Worm (Caenorhabditis elegans): ENCODE measurements around the gene Y62F5A.10.

The Y62F5A.10 gene

ce11 chrII:11547254-11547687 lies 25.9 kb downstream of the Y62F5A.10 start, which contains the start of gene F54D5.7 (continued):
- TF ChIP-seq dve-1 (tag; optimal IDR thresholded peaks at IDR 0.05; ENCODE audit: insufficient read depth) (peak; percentile 77), snpc-1.2 (GFP tag; IDR thresholded peaks at IDR 0.05) (peak; percentile 81), aly-2 (tag; optimal IDR thresholded peaks at IDR 0.05) (peak; percentile 85), ceh-28 (tag; optimal IDR thresholded peaks at IDR 0.05) (peak; percentile 34), hmg-1.1 (GFP tag; IDR thresholded peaks at IDR 0.05) (peak; percentile 49; the same call in 1 of the 2 replicates), dmd-6 (GFP tag; IDR thresholded peaks at IDR 0.05) (peak; percentile 55), ceh-32 (tag; optimal IDR thresholded peaks at IDR 0.05; ENCODE audit: poor library complexity) (no peak), nhr-28 (tag; optimal IDR thresholded peaks at IDR 0.05) (peak; percentile 47), zip-2 (tag; optimal IDR thresholded peaks at IDR 0.05) (peak; percentile 33), vab-7 (GFP tag; IDR thresholded peaks at IDR 0.05) (no peak), lim-7 (GFP tag; IDR thresholded peaks at IDR 0.05) (peak; percentile 77), pqm-1 (tag; optimal IDR thresholded peaks at IDR 0.05) (peak; percentile 2), gei-8 (GFP tag; optimal IDR thresholded peaks at IDR 0.05) (peak; percentile 12), pha-4 (GFP tag; IDR thresholded peaks at IDR 0.05) (peak; percentile 66; the same call in 1 of the 2 replicates), pha-4 (tag; optimal IDR thresholded peaks at IDR 0.05) (no peak), arid-1 (GFP tag; conservative IDR thresholded peaks at IDR 0.05) (peak; percentile 65), cey-2 (tag; optimal IDR thresholded peaks at IDR 0.05; ENCODE audit: borderline replicate concordance, insufficient read depth) (no peak), mxl-2 (GFP tag; conservative IDR thresholded peaks at IDR 0.05) (peak; percentile 65; the same call in 1 of the 2 replicates), daf-8 (GFP tag; IDR thresholded peaks at IDR 0.05) (no peak), ctbp-1 (GFP tag; IDR thresholded peaks at IDR 0.05) (peak; percentile 70), ztf-7 (tag; optimal IDR thresholded peaks at IDR 0.05) (peak; percentile 47), lin-1 (GFP tag; IDR thresholded peaks at IDR 0.05) (peak; percentile 32; the same call in 1 of the 2 replicates), nhr-25 (tag; optimal IDR thresholded peaks at IDR 0.05; ENCODE audit: borderline replicate concordance, insufficient read depth) (peak; percentile 43), mdl-1 (tag; optimal IDR thresholded peaks at IDR 0.05) (peak; percentile 65 to 72), F49E8.2 (tag; optimal IDR thresholded peaks at IDR 0.05; ENCODE audit: borderline replicate concordance) (peak; percentile 56), nhr-41 (GFP tag; IDR thresholded peaks at IDR 0.05) (0 out of 2 replicates have a peak, but pooled peaks have one; percentile 33), nhr-76 (tag; optimal IDR thresholded peaks at IDR 0.05) (no peak), zfp-3 (GFP tag; conservative IDR thresholded peaks at IDR 0.05) (peak; percentile 92), egl-43 (GFP tag; IDR thresholded peaks at IDR 0.05) (peak; percentile 79), nhr-11 (tag; optimal IDR thresholded peaks at IDR 0.05) (no peak), madf-9 (GFP tag; conservative IDR thresholded peaks at IDR 0.05) (peak; percentile 36; the same call in 1 of the 2 replicates), sdz-12 (GFP tag; optimal IDR thresholded peaks at IDR 0.05) (no peak), unc-39 (tag; optimal IDR thresholded peaks at IDR 0.05) (no peak), madf-5 (GFP tag; IDR thresholded peaks at IDR 0.05) (0 out of 4 replicates have a peak, but pooled peaks of 1 of the 2 experiments have one; percentile 7), ceh-44 (GFP tag; IDR thresholded peaks at IDR 0.05) (0 out of 2 replicates have a peak, but pooled peaks have one; percentile 19), duxl-1 (tag; optimal IDR thresholded peaks at IDR 0.05; ENCODE audit: poor library complexity) (no peak), mxl-3 (GFP tag; optimal IDR thresholded peaks at IDR 0.05) (peak; percentile 84), ZK546.5 (tag; optimal IDR thresholded peaks at IDR 0.05) (no peak), spr-1 (tag; optimal IDR thresholded peaks at IDR 0.05) (peak; percentile 55), hlh-30 (tag; optimal IDR thresholded peaks at IDR 0.05; ENCODE audit: insufficient read depth) (peak; percentile 80), daf-16 (GFP tag; optimal IDR thresholded peaks at IDR 0.05) (peak in 1 of 2 experiments; percentile 42), daf-16 (tag; optimal IDR thresholded peaks at IDR 0.05) (peak; percentile 58), spr-3 (GFP tag; optimal IDR thresholded peaks at IDR 0.05) (peak; percentile 56), nhr-48 (tag; optimal IDR thresholded peaks at IDR 0.05) (peak; percentile 3), mdt-29 (GFP tag; IDR thresholded peaks at IDR 0.05) (peak; percentile 65; the same call in 1 of the 2 replicates), lsy-2 (tag; optimal IDR thresholded peaks at IDR 0.05) (peak; percentile 3 to 76)
